Worm (Caenorhabditis elegans): ENCODE results near the gene F08B12.4.

DNA sequence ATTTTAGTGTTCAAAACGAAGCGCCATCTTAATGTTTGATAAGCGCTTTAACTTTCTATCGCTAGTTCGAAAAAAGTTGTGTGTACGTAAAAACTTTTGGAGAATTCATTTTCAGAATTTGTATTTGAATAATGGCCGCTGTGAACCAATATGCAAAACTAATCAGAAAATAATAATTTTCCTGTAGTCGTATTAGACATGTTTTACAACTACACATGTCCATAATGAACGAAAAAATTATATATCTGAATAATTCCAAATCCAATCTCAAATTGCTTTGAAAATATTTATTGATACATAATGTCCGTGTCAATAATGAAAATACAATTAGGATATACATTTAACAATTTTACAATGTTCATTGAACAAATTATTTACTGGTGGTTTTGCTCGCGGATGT is 748 bp downstream of the F08B12.4 start:
- no peak for TF ChIP-seq ztf-6 (GFP tag; IDR thresholded peaks at IDR 0.05)
- TF ChIP-seq him-1 (tag; optimal IDR thresholded peaks at IDR 0.05), result no peak
- no peak for TF ChIP-seq unc-62 (GFP tag; optimal IDR thresholded peaks at IDR 0.05)
- TF ChIP-seq mxl-1 (tag; optimal IDR thresholded peaks at IDR 0.05), result no peak
- no peak for TF ChIP-seq hsf-1 (GFP tag; IDR thresholded peaks at IDR 0.05)
- TF ChIP-seq lin-35 (GFP tag; optimal IDR thresholded peaks at IDR 0.05), result no peak
- TF ChIP-seq egl-18 (GFP tag; IDR thresholded peaks at IDR 0.05), result no peak
- TF ChIP-seq aptf-3 (GFP tag; IDR thresholded peaks at IDR 0.05), result no peak
- no peak for TF ChIP-seq Y79H2A.3 (GFP tag; conservative IDR thresholded peaks at IDR 0.05)
- TF ChIP-seq Y53F4B.3 (GFP tag; IDR thresholded peaks at IDR 0.05), result no peak
- TF ChIP-seq tbx-9 (tag; optimal IDR thresholded peaks at IDR 0.05; ENCODE audit: borderline replicate concordance), result no peak
- no peak for TF ChIP-seq D2030.7 (GFP tag; IDR thresholded peaks at IDR 0.05)

All from whole organism, young adult.